Worm (Caenorhabditis elegans): ENCODE data around the gene cyb-2.1.

cyb-2.1 gene

DNA sequence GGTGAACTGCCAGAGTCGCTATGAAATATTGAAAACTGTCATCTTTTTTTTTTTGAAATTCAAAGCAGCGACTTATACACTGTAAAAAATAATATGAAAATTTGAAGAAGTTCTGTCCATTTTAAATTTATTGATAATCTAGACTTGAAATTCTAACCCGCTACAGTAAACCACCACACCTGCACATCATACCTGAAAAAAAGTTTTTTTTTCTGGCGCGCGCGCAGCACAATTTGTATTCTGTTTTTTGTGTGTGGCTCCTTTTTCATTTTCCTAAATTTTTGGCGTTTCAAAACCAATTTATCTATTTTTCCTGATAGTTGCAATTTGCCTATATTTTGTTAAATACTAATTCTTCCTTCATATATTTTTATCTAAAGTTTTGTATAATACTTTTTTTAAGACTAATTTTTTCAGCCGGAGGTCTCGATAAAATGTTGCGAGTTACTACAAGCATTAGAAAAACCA lies at the start of gene cyb-2.1 (continued):
- TF ChIP-seq nhr-179 (tag; optimal IDR thresholded peaks at IDR 0.05) (no peak), tbp1 (GFP tag; optimal IDR thresholded peaks at IDR 0.05) (no peak), madf-6 (GFP tag; IDR thresholded peaks at IDR 0.05) (peak; percentile 98), ceh-100 (GFP tag; IDR thresholded peaks at IDR 0.05) (no peak; the same call in 1 of the 2 replicates), hsf-1 (GFP tag; IDR thresholded peaks at IDR 0.05) (0 out of 2 replicates have a peak, but pooled peaks have one; percentile 31), Y53G8AR.9 (GFP tag; conservative IDR thresholded peaks at IDR 0.05) (no peak), attf-5 (GFP tag; optimal IDR thresholded peaks at IDR 0.05) (no peak), ama-1 (optimal IDR thresholded peaks at IDR 0.05) (no peak), ama-1 (GFP tag; optimal IDR thresholded peaks at IDR 0.05) (no peak), lsl-1 (GFP tag; optimal IDR thresholded peaks at IDR 0.05) (peak; percentile 84), hmg-1.2 (GFP tag; IDR thresholded peaks at IDR 0.05) (peak; percentile 18; the same call in 1 of the 2 replicates), F57A8.1 (GFP tag; optimal IDR thresholded peaks at IDR 0.05) (no peak), nhr-120 (GFP tag; IDR thresholded peaks at IDR 0.05) (no peak), lin-26 (GFP tag; IDR thresholded peaks at IDR 0.05) (no peak), F37B4.10 (GFP tag; IDR thresholded peaks at IDR 0.05) (no peak), ztf-22 (GFP tag; optimal IDR thresholded peaks at IDR 0.05) (no peak), nfya-1 (tag; optimal IDR thresholded peaks at IDR 0.05; ENCODE audit: borderline replicate concordance, insufficient read depth) (no peak), D2030.7 (GFP tag; IDR thresholded peaks at IDR 0.05) (peak; percentile 55), akir-1 (GFP tag; optimal IDR thresholded peaks at IDR 0.05) (no peak), B0019.2 (GFP tag; conservative IDR thresholded peaks at IDR 0.05) (no peak), rec-8 (tag; optimal IDR thresholded peaks at IDR 0.05) (no peak), nhr-90 (tag; optimal IDR thresholded peaks at IDR 0.05) (no peak), ceh-58 (GFP tag; IDR thresholded peaks at IDR 0.05) (no peak)

- peak; percentile 81 for TF ChIP-seq xnd-1 (tag; optimal IDR thresholded peaks at IDR 0.05)
- peak; percentile 30; the same call in 1 of the 2 replicates for TF ChIP-seq rcor-1 (GFP tag; IDR thresholded peaks at IDR 0.05)
- no peak for TF ChIP-seq F52B5.7 (tag; optimal IDR thresholded peaks at IDR 0.05)
- TF ChIP-seq F23B12.7 (tag; optimal IDR thresholded peaks at IDR 0.05; ENCODE audit: insufficient read depth), result peak; percentile 21
- peak; percentile 10 for TF ChIP-seq snpc-3.4 (tag; optimal IDR thresholded peaks at IDR 0.05)
- TF ChIP-seq attf-5 (GFP tag; optimal IDR thresholded peaks at IDR 0.05), result peak; percentile 54
- peak; percentile 86 for TF ChIP-seq lsl-1 (GFP tag; optimal IDR thresholded peaks at IDR 0.05)
- no peak for TF ChIP-seq snpc-4 (GFP tag; optimal IDR thresholded peaks at IDR 0.05)
- peak in 2 of 4 experiments; percentile 2 to 15 for TF ChIP-seq snpc-4 (tag; optimal IDR thresholded peaks at IDR 0.05)
- no peak for TF ChIP-seq ztf-3 (GFP tag; optimal IDR thresholded peaks at IDR 0.05)
- peak; percentile 61 for TF ChIP-seq madf-8 (GFP tag; conservative IDR thresholded peaks at IDR 0.05)
- peak; percentile 31 for TF ChIP-seq ceh-27 (GFP tag; optimal IDR thresholded peaks at IDR 0.05)
- no peak for TF ChIP-seq nhr-27 (tag; optimal IDR thresholded peaks at IDR 0.05)
- TF ChIP-seq hmg-1.2 (GFP tag; IDR thresholded peaks at IDR 0.05), result peak; percentile 50; the same call in 1 of the 2 replicates
- TF ChIP-seq D2030.7 (GFP tag; IDR thresholded peaks at IDR 0.05), result 0 out of 2 replicates have a peak, but pooled peaks have one; percentile 19
- TF ChIP-seq unc-62 (GFP tag; optimal IDR thresholded peaks at IDR 0.05), result peak; percentile 48
- TF ChIP-seq F57C9.4 (tag; optimal IDR thresholded peaks at IDR 0.05), result no peak
- peak in 1 of 3 experiments; percentile 64 for TF ChIP-seq lin-35 (GFP tag; optimal IDR thresholded peaks at IDR 0.05)
- TF ChIP-seq cebp-1 (GFP tag; IDR thresholded peaks at IDR 0.05), result peak; percentile 48; the same call in 1 of the 2 replicates
- peak; percentile 90 for TF ChIP-seq cebp-1 (tag; optimal IDR thresholded peaks at IDR 0.05)
- TF ChIP-seq madf-10 (tag; optimal IDR thresholded peaks at IDR 0.05), result peak; percentile 14
- 0 out of 2 replicates have a peak, but pooled peaks have one; percentile 41 for TF ChIP-seq nfyb-1 (GFP tag; IDR thresholded peaks at IDR 0.05)
- no peak for TF ChIP-seq attf-6 (GFP tag; IDR thresholded peaks at IDR 0.05)
- peak; percentile 59 for TF ChIP-seq ztf-18 (tag; optimal IDR thresholded peaks at IDR 0.05)
- peak; percentile 86 for TF ChIP-seq madf-6 (GFP tag; IDR thresholded peaks at IDR 0.05)
- TF ChIP-seq F33H1.4 (GFP tag; IDR thresholded peaks at IDR 0.05), result peak; percentile 87
- TF ChIP-seq K12H6.12 (tag; optimal IDR thresholded peaks at IDR 0.05), result peak; percentile 49
These were observed 48.8 kb upstream of the cyb-2.1 start, which contains the start of gene fic-1 for ce11 chrIV:10936906-10937540. TSS of gene fic-1 (plus strand) at chrIV:10937454.
